Worm (Caenorhabditis elegans) whole organism, early embryonic: ENCODE measurements around the gene D1022.9.

Experiments
- B0310.2 ChIP-seq: sonication (generic microtip); optimal IDR thresholded peaks from 2 replicates; lab custom pipeline; 2016; ENCODE audit warnings: mild to moderate bottlenecking, missing genetic modification characterization, missing compliant biosample characterization
- aly-1 ChIP-seq: sonication (generic microtip); optimal IDR thresholded peaks from 2 replicates; lab custom pipeline; 2016; ENCODE audit warnings: missing genetic modification characterization, missing compliant biosample characterization
- ama-1 ChIP-seq: fragments of 150-350 bp; optimal IDR thresholded peaks from 2 replicates; lab custom pipeline; 2014
- ets-7 ChIP-seq: sonication (generic microtip); optimal IDR thresholded peaks from 2 replicates; lab custom pipeline; 2016; ENCODE audit warnings: missing genotype, missing genetic modification characterization, missing compliant biosample characterization
- flt-1 ChIP-seq: fragments of 200-800 bp; sonication (Bioruptor generic); IDR thresholded peaks from 2 replicates; pipeline ENCODE4 v1.3.6; 2022; ENCODE audit warnings: missing genetic modification characterization, missing compliant biosample characterization
- hnd-1 ChIP-seq: sonication (generic microtip); optimal IDR thresholded peaks from 2 replicates; lab custom pipeline; 2016; ENCODE audit warnings: missing genetic modification characterization, missing compliant biosample characterization
- pes-1 ChIP-seq: fragments of 200-800 bp; sonication (Bioruptor generic); IDR thresholded peaks from 2 replicates; pipeline ENCODE4 v1.3.6; 2022; ENCODE audit warnings: missing genetic modification reagents, missing genetic modification characterization, missing compliant biosample characterization
- scrt-1 ChIP-seq: fragments of 200-800 bp; sonication (Bioruptor generic); IDR thresholded peaks from 2 replicates; pipeline ENCODE4 v1.3.6; 2022; ENCODE audit warnings: missing genetic modification characterization, missing compliant biosample characterization
- sea-1 ChIP-seq: fragments of 200-800 bp; sonication (Bioruptor generic); conservative IDR thresholded peaks from 2 replicates; pipeline ENCODE4 v1.3.6; 2022; ENCODE audit warnings: missing genetic modification characterization, missing compliant biosample characterization

ce11 chrII:7521420-7521819, 31.9 kb upstream of the D1022.9 start:
- TF ChIP-seq ets-7 (tag; lab: Kevin White, UChicago) (no peak), flt-1 (GFP tag; lab: Robert Waterston, UW) (no peak), sea-1 (GFP tag; lab: Robert Waterston, UW) (no peak), scrt-1 (GFP tag; lab: Robert Waterston, UW) (no peak), pes-1 (GFP tag; lab: Robert Waterston, UW) (no peak), B0310.2 (tag; lab: Kevin White, UChicago) (no peak), hnd-1 (tag; lab: Kevin White, UChicago) (no peak), ama-1 (lab: Kevin White, UChicago) (no peak), aly-1 (no peak)
